Fruit fly (Drosophila melanogaster): Measurements from ENCODE around the gene Teh4.

DNA sequence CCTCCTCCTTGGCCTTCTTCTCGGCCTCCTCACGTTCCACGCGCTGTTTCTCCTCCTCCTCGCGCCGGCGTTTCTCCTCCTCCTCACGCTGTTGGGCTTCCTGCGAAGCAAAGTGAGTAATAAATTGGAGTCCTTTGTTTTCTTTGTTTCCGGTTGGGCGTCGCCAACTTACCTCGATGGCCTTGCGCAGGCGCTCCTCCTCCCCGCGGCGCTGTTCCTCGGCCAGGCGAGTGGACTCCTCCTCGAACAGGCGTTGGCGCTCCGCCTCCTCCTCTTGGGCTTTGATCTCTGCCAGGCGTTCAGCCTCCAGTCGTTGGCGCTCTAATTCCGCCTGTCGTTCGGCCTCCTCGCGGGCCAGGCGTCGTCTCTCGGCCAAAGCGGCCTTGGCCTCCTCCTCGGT is 52.4 kb downstream of the Teh4 start:
- TF ChIP-seq CG9727 (GFP tag; optimal IDR thresholded peaks at IDR 0.05) (no peak), CG2129 (GFP tag; IDR thresholded peaks at IDR 0.05; ENCODE audit: partially characterized antibody) (no peak), CG30403 (GFP tag; optimal IDR thresholded peaks at IDR 0.05) (no peak), hkb (optimal IDR thresholded peaks at IDR 0.05) (no peak), hkb (GFP tag; IDR thresholded peaks at IDR 0.05) (no peak), kay (GFP tag; optimal IDR thresholded peaks at IDR 0.05) (no peak), Dip2 (GFP tag; IDR thresholded peaks at IDR 0.05) (no peak), pho (GFP tag; optimal IDR thresholded peaks at IDR 0.05) (no peak), CrebB (tag; optimal IDR thresholded peaks at IDR 0.05) (no peak), oc (tag; optimal IDR thresholded peaks at IDR 0.05) (no peak), psq (GFP tag; optimal IDR thresholded peaks at IDR 0.05) (no peak)

Measured in whole organism, embryonic.